Worm (Caenorhabditis elegans): ENCODE data around the gene kgb-2.

DNA sequence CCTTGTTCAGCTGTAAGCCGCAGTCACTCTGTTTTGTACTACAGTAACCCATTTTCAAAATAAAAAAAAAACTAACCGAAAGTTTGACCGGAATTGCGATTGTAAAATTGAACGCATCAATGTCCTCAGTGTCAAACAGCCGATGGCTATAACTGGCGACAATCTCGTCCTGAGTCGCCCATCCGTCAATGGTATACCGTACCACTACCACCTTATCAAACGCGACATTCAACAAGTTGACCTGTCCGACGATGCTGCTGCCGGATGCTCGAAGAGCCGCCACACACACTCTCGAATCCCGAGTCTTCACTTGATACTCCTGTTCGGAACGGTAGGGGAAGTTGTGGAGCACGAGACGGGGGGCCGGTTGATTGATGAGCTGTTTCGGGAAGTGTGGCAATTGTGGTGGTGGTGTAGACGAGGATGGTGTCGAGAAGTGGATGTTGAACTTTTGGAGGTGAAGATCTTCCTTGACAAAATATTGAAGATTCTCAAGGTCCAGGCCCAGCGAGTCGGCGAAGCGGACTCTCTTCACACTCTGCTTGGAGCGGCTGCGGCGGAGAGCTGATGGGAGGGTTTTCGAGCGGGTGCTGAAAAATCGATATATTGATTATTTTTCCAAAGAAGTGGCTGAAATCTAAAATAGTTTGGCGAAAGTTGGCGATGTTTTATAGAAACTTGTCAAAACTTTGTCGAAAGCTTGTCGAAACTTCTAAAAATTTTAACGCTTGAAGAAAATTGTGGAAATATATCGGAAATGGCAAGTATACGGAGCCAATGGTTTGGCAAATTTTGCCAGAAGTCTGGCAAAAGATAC lies 40.0 kb downstream of the kgb-2 start:
- TF ChIP-seq dao-5 (tag; optimal IDR thresholded peaks at IDR 0.05) (no peak), him-1 (tag; optimal IDR thresholded peaks at IDR 0.05) (no peak), W03F9.2 (tag; optimal IDR thresholded peaks at IDR 0.05) (no peak)

Measured in whole organism, L4/young adult.